Worm (Caenorhabditis elegans): ENCODE results near the gene str-116.

str-116 gene

ce11 chrV:11312904-11313303 is 46.1 kb downstream of the str-116 start:
- no peak for TF ChIP-seq B0261.1 (tag; optimal IDR thresholded peaks at IDR 0.05)
- no peak for TF ChIP-seq tlf-1 (GFP tag; optimal IDR thresholded peaks at IDR 0.05)
- no peak for TF ChIP-seq nfyb-1 (GFP tag; IDR thresholded peaks at IDR 0.05)
- TF ChIP-seq ztf-22 (GFP tag; optimal IDR thresholded peaks at IDR 0.05): no peak
- TF ChIP-seq C06A6.2 (GFP tag; conservative IDR thresholded peaks at IDR 0.05): no peak
- no peak for TF ChIP-seq lin-40 (tag; optimal IDR thresholded peaks at IDR 0.05)
- TF ChIP-seq hrde-1 (tag; optimal IDR thresholded peaks at IDR 0.05; ENCODE audit: borderline replicate concordance): no peak
- TF ChIP-seq efl-1 (GFP tag; optimal IDR thresholded peaks at IDR 0.05): no peak
- no peak for TF ChIP-seq K11D2.4 (GFP tag; IDR thresholded peaks at IDR 0.05)
- TF ChIP-seq rpc-1 (optimal IDR thresholded peaks at IDR 0.05): no peak
- TF ChIP-seq rpc-1 (tag; optimal IDR thresholded peaks at IDR 0.05): no peak
- TF ChIP-seq ZK185.1 (tag; optimal IDR thresholded peaks at IDR 0.05; ENCODE audit: poor library complexity, severe bottlenecking): no peak

- peak; percentile 97 for TF ChIP-seq snpc-1.3 (tag; optimal IDR thresholded peaks at IDR 0.05; ENCODE audit: insufficient read depth)
- peak; percentile 92 for TF ChIP-seq F23B12.7 (tag; optimal IDR thresholded peaks at IDR 0.05; ENCODE audit: insufficient read depth)
- TF ChIP-seq nhr-120 (GFP tag; IDR thresholded peaks at IDR 0.05): peak; percentile 99
- peak; percentile 73 for TF ChIP-seq egrh-3 (GFP tag; IDR thresholded peaks at IDR 0.05)
- peak; percentile 98 for TF ChIP-seq ztf-22 (GFP tag; optimal IDR thresholded peaks at IDR 0.05)
- TF ChIP-seq efl-1 (GFP tag; optimal IDR thresholded peaks at IDR 0.05): peak; percentile 53
- peak; percentile 85 for TF ChIP-seq cebp-1 (GFP tag; IDR thresholded peaks at IDR 0.05)
- peak; percentile 93 for TF ChIP-seq cebp-1 (tag; optimal IDR thresholded peaks at IDR 0.05)
- TF ChIP-seq hsf-1 (GFP tag; IDR thresholded peaks at IDR 0.05): peak; percentile 78
- TF ChIP-seq unc-130 (GFP tag; optimal IDR thresholded peaks at IDR 0.05): peak; percentile 93
- TF ChIP-seq attf-5 (GFP tag; optimal IDR thresholded peaks at IDR 0.05): peak; percentile 96
- peak; percentile 89 for TF ChIP-seq lin-54 (GFP tag; optimal IDR thresholded peaks at IDR 0.05)
- TF ChIP-seq B0261.1 (tag; optimal IDR thresholded peaks at IDR 0.05): peak; percentile 100
- TF ChIP-seq madf-8 (GFP tag; conservative IDR thresholded peaks at IDR 0.05): peak; percentile 65
- peak; percentile 87 for TF ChIP-seq snpc-1.1 (tag; optimal IDR thresholded peaks at IDR 0.05; ENCODE audit: insufficient read depth)
- TF ChIP-seq nhr-80 (tag; optimal IDR thresholded peaks at IDR 0.05): peak; percentile 80
- peak; percentile 97 for TF ChIP-seq let-526 (GFP tag; IDR thresholded peaks at IDR 0.05)
- TF ChIP-seq B0336.3 (GFP tag; IDR thresholded peaks at IDR 0.05): peak; percentile 97
- peak; percentile 99 for TF ChIP-seq fkh-3 (tag; optimal IDR thresholded peaks at IDR 0.05)
- peak; percentile 90 for TF ChIP-seq K12H6.12 (tag; optimal IDR thresholded peaks at IDR 0.05)
- peak; percentile 90 for TF ChIP-seq madf-6 (GFP tag; IDR thresholded peaks at IDR 0.05)
- TF ChIP-seq Y56A3A.18 (GFP tag; IDR thresholded peaks at IDR 0.05): peak; percentile 99
- TF ChIP-seq Y53G8AR.9 (GFP tag; conservative IDR thresholded peaks at IDR 0.05): peak; percentile 96
- peak; percentile 94 for TF ChIP-seq sea-2 (GFP tag; IDR thresholded peaks at IDR 0.05)
- TF ChIP-seq mes-4 (tag; optimal IDR thresholded peaks at IDR 0.05): peak; percentile 95
- peak; percentile 82 for TF ChIP-seq C06A6.2 (GFP tag; conservative IDR thresholded peaks at IDR 0.05)
- no peak for TF ChIP-seq ama-1 (optimal IDR thresholded peaks at IDR 0.05)
- TF ChIP-seq ama-1 (GFP tag; optimal IDR thresholded peaks at IDR 0.05): peak; percentile 95 to 96
- peak; percentile 99 for TF ChIP-seq ets-4 (GFP tag; optimal IDR thresholded peaks at IDR 0.05)
- peak; percentile 94 for TF ChIP-seq ZK185.1 (tag; optimal IDR thresholded peaks at IDR 0.05; ENCODE audit: poor library complexity, severe bottlenecking)
- TF ChIP-seq atf-7 (tag; optimal IDR thresholded peaks at IDR 0.05): peak; percentile 95
- TF ChIP-seq unc-62 (GFP tag; optimal IDR thresholded peaks at IDR 0.05): peak; percentile 25
- TF ChIP-seq F10E7.11 (tag; optimal IDR thresholded peaks at IDR 0.05): peak; percentile 99
- peak; percentile 95 for TF ChIP-seq rcor-1 (GFP tag; IDR thresholded peaks at IDR 0.05)
- TF ChIP-seq F57C9.4 (tag; optimal IDR thresholded peaks at IDR 0.05): peak; percentile 96
- TF ChIP-seq ztf-26 (tag; optimal IDR thresholded peaks at IDR 0.05): peak; percentile 95
- peak; percentile 93 for TF ChIP-seq tlf-1 (GFP tag; optimal IDR thresholded peaks at IDR 0.05)
- peak; percentile 94 for TF ChIP-seq ztf-6 (GFP tag; IDR thresholded peaks at IDR 0.05)
- peak; percentile 74 for TF ChIP-seq lsl-1 (GFP tag; optimal IDR thresholded peaks at IDR 0.05)
Measured at ce11 chrV:11314025-11314880, 47.5 kb downstream of the str-116 start.
